Fruit fly (Drosophila melanogaster): ENCODE data around the gene CG9686.

CG9686 gene

dm6 chrX:9899535-9900179 lies 20.0 kb downstream of the CG9686 start, which contains the start of gene CG15249 (continued):
- TF ChIP-seq lov (optimal IDR thresholded peaks at IDR 0.05), result no peak
- no peak for TF ChIP-seq lov (GFP tag; IDR thresholded peaks at IDR 0.05)
- no peak for TF ChIP-seq CG4854 (GFP tag; optimal IDR thresholded peaks at IDR 0.05)
- TF ChIP-seq so (GFP tag; IDR thresholded peaks at IDR 0.05), result peak; percentile 49; the same call in 1 of the 3 replicates
- no peak for TF ChIP-seq CG11085 (GFP tag; IDR thresholded peaks at IDR 0.05)
- TF ChIP-seq D19A (tag; optimal IDR thresholded peaks at IDR 0.05), result peak; percentile 67
- TF ChIP-seq tin (GFP tag; optimal IDR thresholded peaks at IDR 0.05), result peak; percentile 3
- TF ChIP-seq CG7963 (GFP tag; IDR thresholded peaks at IDR 0.05; ENCODE audit: partially characterized antibody), result no peak
- TF ChIP-seq gcm (GFP tag; optimal IDR thresholded peaks at IDR 0.05), result peak; percentile 46
- TF ChIP-seq Pdp1 (GFP tag; optimal IDR thresholded peaks at IDR 0.05), result no peak
- peak; percentile 56 for TF ChIP-seq CG10209 (GFP tag; optimal IDR thresholded peaks at IDR 0.05)
- peak; percentile 51 for TF ChIP-seq Asciz (GFP tag; optimal IDR thresholded peaks at IDR 0.05)
- TF ChIP-seq CG7271 (tag; optimal IDR thresholded peaks at IDR 0.05), result no peak
- no peak for TF ChIP-seq CG31365 (tag; optimal IDR thresholded peaks at IDR 0.05)
- TF ChIP-seq CG18011 (GFP tag; optimal IDR thresholded peaks at IDR 0.05), result no peak
- peak; percentile 82 for TF ChIP-seq CG17361 (GFP tag; IDR thresholded peaks at IDR 0.05)
- TF ChIP-seq Sox100B (GFP tag; optimal IDR thresholded peaks at IDR 0.05), result peak; percentile 84
- TF ChIP-seq sens-2 (GFP tag; IDR thresholded peaks at IDR 0.05), result no peak
- TF ChIP-seq CG17912 (GFP tag; optimal IDR thresholded peaks at IDR 0.05), result no peak
- peak; percentile 67 for TF ChIP-seq Ssrp (tag; optimal IDR thresholded peaks at IDR 0.05)
- TF ChIP-seq CG7556 (GFP tag; optimal IDR thresholded peaks at IDR 0.05), result peak; percentile 77
- no peak for TF ChIP-seq ham (GFP tag; IDR thresholded peaks at IDR 0.05)
- peak; percentile 21 for TF ChIP-seq Xbp1 (GFP tag; optimal IDR thresholded peaks at IDR 0.05)
- peak; percentile 51 for TF ChIP-seq nerfin-1 (tag; optimal IDR thresholded peaks at IDR 0.05)
- TF ChIP-seq Oli (tag; optimal IDR thresholded peaks at IDR 0.05), result peak; percentile 73
- TF ChIP-seq CG9215 (GFP tag; IDR thresholded peaks at IDR 0.05), result no peak; the same call in 1 of the 2 replicates
- no peak for TF ChIP-seq Hsf (GFP tag; optimal IDR thresholded peaks at IDR 0.05)
- no peak for TF ChIP-seq Hr39 (optimal IDR thresholded peaks at IDR 0.05)
- no peak for TF ChIP-seq schlank (tag; optimal IDR thresholded peaks at IDR 0.05)
- TF ChIP-seq ATbp (GFP tag; optimal IDR thresholded peaks at IDR 0.05), result peak; percentile 34
- peak; percentile 38; the same call in 1 of the 2 replicates for TF ChIP-seq seq (GFP tag; IDR thresholded peaks at IDR 0.05)
- peak; percentile 45 for TF ChIP-seq salm (tag; optimal IDR thresholded peaks at IDR 0.05)
- peak in 1 of 2 experiments; percentile 16 for TF ChIP-seq Eip74EF (GFP tag; optimal IDR thresholded peaks at IDR 0.05)
- no peak for TF ChIP-seq NK7.1 (GFP tag; optimal IDR thresholded peaks at IDR 0.05)
- TF ChIP-seq Dfd (GFP tag; optimal IDR thresholded peaks at IDR 0.05), result no peak
- no peak for TF ChIP-seq Fer3 (tag; optimal IDR thresholded peaks at IDR 0.05)
- TF ChIP-seq ap (GFP tag; IDR thresholded peaks at IDR 0.05), result no peak
- TF ChIP-seq Adf1 (GFP tag; IDR thresholded peaks at IDR 0.05), result peak; percentile 23; the same call in 1 of the 2 replicates
- no peak for TF ChIP-seq ranshi (GFP tag; IDR thresholded peaks at IDR 0.05)
- TF ChIP-seq prd (optimal IDR thresholded peaks at IDR 0.05), result no peak
- TF ChIP-seq prd (GFP tag; IDR thresholded peaks at IDR 0.05), result no peak; the same call in 2 of the 3 replicates
- no peak for TF ChIP-seq CG12744 (GFP tag; optimal IDR thresholded peaks at IDR 0.05)
- peak; percentile 60 for TF ChIP-seq Nf-YC (tag; optimal IDR thresholded peaks at IDR 0.05)
- TF ChIP-seq NfI (GFP tag; optimal IDR thresholded peaks at IDR 0.05), result peak; percentile 15
- TF ChIP-seq CG6813 (GFP tag; optimal IDR thresholded peaks at IDR 0.05), result peak; percentile 26
- no peak for TF ChIP-seq Dad (GFP tag; optimal IDR thresholded peaks at IDR 0.05)
- no peak for TF ChIP-seq shn (GFP tag; optimal IDR thresholded peaks at IDR 0.05)
- TF ChIP-seq Doc2 (GFP tag; IDR thresholded peaks at IDR 0.05), result no peak
- peak; percentile 24 for TF ChIP-seq oc (tag; optimal IDR thresholded peaks at IDR 0.05)
- peak; percentile 83 for TF ChIP-seq CG2678 (tag; optimal IDR thresholded peaks at IDR 0.05)

Measured in whole organism, embryonic.